Fruit fly (Drosophila melanogaster) whole organism, wandering third instar larva: ENCODE results near the gene CG11598.

Source experiments
- CG9705 ChIP-seq: fragments of 200-800 bp; sonication (Bioruptor generic); optimal IDR thresholded peaks from 2 replicates; lab custom pipeline; 2018; ENCODE audit warnings: missing biosample characterization, mild to moderate bottlenecking, missing genetic modification characterization
- CrebA ChIP-seq: fragments of 200-800 bp; sonication (Bioruptor generic); optimal IDR thresholded peaks from 2 replicates; lab custom pipeline; 2016; ENCODE audit warnings: missing biosample characterization, mild to moderate bottlenecking, missing genetic modification characterization, borderline replicate concordance
- Dfd ChIP-seq: fragments of >200 bp; optimal IDR thresholded peaks from 2 replicates; lab custom pipeline; 2017; ENCODE audit warnings: missing biosample characterization, missing genetic modification characterization
- HLH106 ChIP-seq: fragments of 200-800 bp; optimal IDR thresholded peaks from 3 replicates; lab custom pipeline; 2019; ENCODE audit warnings: missing biosample characterization, mild to moderate bottlenecking, missing genetic modification characterization, moderate library complexity
- Hr78 ChIP-seq: fragments of >200 bp; optimal IDR thresholded peaks from 2 replicates; lab custom pipeline; 2017; ENCODE audit warnings: missing biosample characterization, missing genetic modification characterization
- Mio ChIP-seq: sonication (Bioruptor generic); optimal IDR thresholded peaks from 2 replicates; lab custom pipeline; 2016; ENCODE audit warnings: missing biosample characterization, missing genetic modification characterization
- N ChIP-seq: fragments of >200 bp; optimal IDR thresholded peaks from 2 replicates; lab custom pipeline; 2018; ENCODE audit warnings: missing biosample characterization, missing external identifiers, missing genetic modification characterization
- OdsH ChIP-seq: fragments of 200-800 bp; sonication (Bioruptor generic); optimal IDR thresholded peaks from 2 replicates; lab custom pipeline; 2016; ENCODE audit warnings: missing biosample characterization, mild to moderate bottlenecking, missing genetic modification characterization
- dmrt93B ChIP-seq: fragments of 200-800 bp; sonication (Bioruptor generic); optimal IDR thresholded peaks from 2 replicates; lab custom pipeline; 2018; ENCODE audit warnings: missing biosample characterization, mild to moderate bottlenecking, missing genetic modification characterization
- dsf ChIP-seq: sonication (Bioruptor generic); optimal IDR thresholded peaks from 2 replicates; lab custom pipeline; 2016; ENCODE audit warnings: missing biosample characterization, missing genetic modification characterization, borderline replicate concordance
- ey ChIP-seq: fragments of 200-800 bp; sonication (Bioruptor generic); optimal IDR thresholded peaks from 2 replicates; lab custom pipeline; 2016; ENCODE audit warnings: missing biosample characterization, missing genetic modification characterization
- psq ChIP-seq: fragments of 200-800 bp; sonication (Bioruptor generic); optimal IDR thresholded peaks from 3 replicates; lab custom pipeline; 2017; ENCODE audit warnings: missing biosample characterization, mild to moderate bottlenecking, missing genetic modification characterization, moderate library complexity
- usp ChIP-seq: fragments of >200 bp; optimal IDR thresholded peaks from 2 replicates; lab custom pipeline; 2017; ENCODE audit warnings: missing biosample characterization, missing genetic modification characterization

dm6 chr3R:12611973-12612372 lies 22.7 kb upstream of the CG11598 start:
- TF ChIP-seq Mio (GFP tag; lab: Kevin White, UChicago) (no peak), HLH106 (no peak), CrebA (GFP tag; lab: Kevin White, UChicago) (no peak), usp (GFP tag; lab: Kevin White, UChicago) (no peak), ey (no peak), Dfd (no peak), N (no peak), OdsH (GFP tag; lab: Kevin White, UChicago) (no peak), dmrt93B (GFP tag; lab: Kevin White, UChicago) (no peak), CG9705 (GFP tag; lab: Kevin White, UChicago) (no peak), dsf (GFP tag; lab: Kevin White, UChicago) (no peak), Hr78 (GFP tag; lab: Kevin White, UChicago) (no peak), psq (GFP tag; lab: Kevin White, UChicago) (no peak)
